Worm (Caenorhabditis elegans) whole organism, midembryonic: ENCODE data around the gene srx-78.

ENCODE experiments used
- T22C8.4 ChIP-seq: fragments of 200-800 bp; sonication (Bioruptor generic); IDR thresholded peaks from 2 replicates; pipeline ENCODE4 v1.3.6; 2022; ENCODE audit warnings: missing genetic modification characterization, missing compliant biosample characterization
- klf-2 ChIP-seq: fragments of 200-800 bp; sonication (Bioruptor generic); conservative IDR thresholded peaks from 2 replicates; pipeline ENCODE4 v1.3.6; 2022; ENCODE audit warnings: missing genetic modification reagents, missing genetic modification characterization, missing compliant biosample characterization
- ztf-23 ChIP-seq: fragments of 200-800 bp; sonication (Bioruptor generic); IDR thresholded peaks from 2 replicates; pipeline ENCODE4 v1.3.6; 2022; ENCODE audit warnings: missing genetic modification reagents, missing genetic modification characterization, missing compliant biosample characterization

DNA sequence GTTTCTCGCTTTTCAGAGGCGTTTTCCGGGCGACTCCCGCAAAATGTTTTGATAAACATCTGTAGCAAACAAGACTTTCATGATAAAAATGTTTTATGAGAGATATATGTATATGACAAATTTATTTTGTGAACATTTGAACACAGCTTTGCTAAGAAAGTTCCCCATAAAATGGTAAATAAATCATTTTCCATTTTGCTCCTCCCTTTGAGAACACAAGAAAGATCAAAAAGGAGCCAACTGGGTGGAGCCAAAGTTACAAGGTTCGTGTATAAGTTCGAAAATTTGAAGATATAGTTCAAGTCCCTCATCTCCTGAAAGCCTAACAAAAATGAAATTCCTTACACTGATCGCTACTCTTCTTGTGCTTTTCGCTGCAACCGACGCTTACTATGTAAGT lies 4.4 kb upstream of the srx-78 start, which contains the start of gene C01G10.17:
- no peak for TF ChIP-seq ztf-23 (GFP tag; lab: Robert Waterston, UW)
- no peak for TF ChIP-seq T22C8.4 (GFP tag; lab: Robert Waterston, UW)
- no peak for TF ChIP-seq klf-2 (GFP tag; lab: Robert Waterston, UW)
